Worm (Caenorhabditis elegans): ENCODE data around the gene C48B4.7.

DNA sequence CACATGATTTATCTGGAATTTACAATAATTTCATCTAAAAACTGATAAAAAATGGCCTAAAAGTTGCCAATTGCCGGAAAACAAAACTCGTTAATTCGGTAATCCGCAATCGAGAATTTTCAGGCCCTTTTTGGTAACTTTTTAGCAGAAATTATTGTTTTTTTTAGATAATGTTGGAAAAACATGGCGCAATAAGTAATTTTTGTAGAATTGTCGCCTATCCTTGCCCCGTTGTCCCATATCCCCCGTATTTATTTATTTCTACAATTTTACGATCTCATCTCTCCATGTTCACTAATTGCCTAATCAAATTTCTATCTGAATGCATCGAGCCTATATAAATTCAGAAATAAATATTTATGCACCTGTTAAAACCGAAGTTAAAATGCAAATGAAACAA, 46.2 kb downstream of the C48B4.7 start:
- TF ChIP-seq lin-39 (tag; optimal IDR thresholded peaks at IDR 0.05): no peak
- TF ChIP-seq ama-1 (optimal IDR thresholded peaks at IDR 0.05): no peak
- TF ChIP-seq blmp-1 (tag; optimal IDR thresholded peaks at IDR 0.05; ENCODE audit: insufficient read depth): no peak
- TF ChIP-seq nhr-25 (tag; optimal IDR thresholded peaks at IDR 0.05): no peak
- TF ChIP-seq alr-1 (tag; optimal IDR thresholded peaks at IDR 0.05): no peak
- TF ChIP-seq fos-1 (tag; optimal IDR thresholded peaks at IDR 0.05): no peak
